Worm (Caenorhabditis elegans): ENCODE results near the gene ceh-13.

DNA sequence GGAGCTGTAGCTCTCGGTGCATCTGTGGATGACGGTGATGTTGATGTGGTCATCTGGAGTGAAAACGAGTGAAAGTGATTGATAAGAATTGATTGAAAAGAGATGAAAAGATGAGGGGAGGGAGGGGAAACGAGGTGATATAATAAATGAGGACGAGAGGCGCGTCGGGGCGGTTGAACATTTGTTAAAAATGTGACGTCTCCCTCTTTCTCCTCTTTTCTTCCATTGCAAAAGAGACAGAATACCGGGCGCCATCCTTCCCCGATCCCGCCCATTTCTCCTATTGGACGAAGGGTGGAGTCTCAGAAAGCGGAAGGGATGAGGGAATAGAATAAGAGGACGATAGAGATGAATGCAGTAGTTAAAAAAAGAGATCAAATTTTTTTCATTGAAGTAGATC lies 20.8 kb upstream of the ceh-13 start:
- no peak for TF ChIP-seq nhr-237 (tag; optimal IDR thresholded peaks at IDR 0.05)
- TF ChIP-seq R02D3.7 (tag; optimal IDR thresholded peaks at IDR 0.05): no peak
- TF ChIP-seq fos-1 (tag; optimal IDR thresholded peaks at IDR 0.05): no peak
- TF ChIP-seq peb-1 (tag; optimal IDR thresholded peaks at IDR 0.05): no peak
- TF ChIP-seq blmp-1 (tag; optimal IDR thresholded peaks at IDR 0.05; ENCODE audit: insufficient read depth): peak; percentile 81
- peak; percentile 34 for TF ChIP-seq ceh-16 (tag; optimal IDR thresholded peaks at IDR 0.05)
- peak in 1 of 2 experiments; percentile 4 for TF ChIP-seq mdl-1 (tag; optimal IDR thresholded peaks at IDR 0.05)
- peak; percentile 22 for TF ChIP-seq C34F6.9 (tag; optimal IDR thresholded peaks at IDR 0.05)
- TF ChIP-seq ZK546.5 (tag; optimal IDR thresholded peaks at IDR 0.05): no peak
- peak; percentile 46 to 82 for TF ChIP-seq lsy-2 (tag; optimal IDR thresholded peaks at IDR 0.05)
- TF ChIP-seq nhr-23 (tag; optimal IDR thresholded peaks at IDR 0.05): no peak
